Worm (Caenorhabditis elegans) whole organism, mixed stage, embryonic: Measurements from ENCODE around the gene egl-1.
"Not testable (repeated sequence)": the region's sequence is repeated elsewhere in the genome, so short reads cannot be mapped to it uniquely, and the experiment has no call there.

Experiments
- blmp-1 ChIP-seq: fragments of 150-350 bp; optimal IDR thresholded peaks from 2 replicates; lab custom pipeline; 2014; ENCODE audit warnings: missing biosample characterization, missing genetic modification characterization
- elt-3 ChIP-seq: fragments of 150-350 bp; optimal IDR thresholded peaks from 2 replicates; lab custom pipeline; 2014; ENCODE audit warnings: missing biosample characterization, missing genetic modification characterization
- ham-2 ChIP-seq: fragments of 200-800 bp; sonication (Bioruptor generic); optimal IDR thresholded peaks from 2 replicates; lab custom pipeline; 2018; ENCODE audit warnings: mild to moderate bottlenecking, missing genetic modification characterization, missing compliant biosample characterization
- hlh-1 ChIP-seq: fragments of 150-350 bp; optimal IDR thresholded peaks from 2 replicates; lab custom pipeline; 2014; ENCODE audit warnings: missing biosample characterization, missing genetic modification reagents, missing genetic modification characterization
- lsy-2 ChIP-seq: fragments of 150-350 bp; optimal IDR thresholded peaks from 2 replicates; lab custom pipeline; 2014; ENCODE audit warnings: missing biosample characterization, missing genetic modification characterization
- mls-2 ChIP-seq: sonication (generic microtip); optimal IDR thresholded peaks from 2 replicates; lab custom pipeline; 2016; ENCODE audit warnings: mild to moderate bottlenecking, missing genetic modification characterization, moderate library complexity, missing compliant biosample characterization
- nhr-237 ChIP-seq: fragments of 150-350 bp; optimal IDR thresholded peaks from 2 replicates; lab custom pipeline; 2014; ENCODE audit warnings: missing biosample characterization, missing genetic modification characterization
- nhr-76 ChIP-seq: sonication (generic microtip); optimal IDR thresholded peaks from 2 replicates; lab custom pipeline; 2017; ENCODE audit warnings: missing biosample characterization, missing genetic modification characterization
- snpc-4 ChIP-seq: fragments of 150-350 bp; optimal IDR thresholded peaks from 2 replicates; lab custom pipeline; 2014; ENCODE audit warnings: missing biosample characterization, missing genetic modification characterization
- sptf-1 ChIP-seq: sonication (generic microtip); optimal IDR thresholded peaks from 2 replicates; lab custom pipeline; 2017; ENCODE audit warnings: mild to moderate bottlenecking, missing genetic modification characterization, moderate library complexity, missing compliant biosample characterization
- unc-120 ChIP-seq: sonication (generic microtip); optimal IDR thresholded peaks from 2 replicates; lab custom pipeline; 2017; ENCODE audit warnings: missing genetic modification characterization, missing compliant biosample characterization; ENCODE audit not compliant: poor library complexity, severe bottlenecking
- unc-39 ChIP-seq: fragments of 150-350 bp; optimal IDR thresholded peaks from 2 replicates; lab custom pipeline; 2014; ENCODE audit warnings: missing biosample characterization, missing genetic modification characterization
- unc-62 ChIP-seq: fragments of 150-350 bp; optimal IDR thresholded peaks from 2 replicates; lab custom pipeline; 2014; ENCODE audit warnings: missing biosample characterization, missing genetic modification reagents, missing genetic modification characterization

- not testable (repeated sequence) for TF ChIP-seq blmp-1; unc-120 (tag; lab: Kevin White, UChicago); sptf-1 (tag; lab: Kevin White, UChicago); lsy-2; hlh-1 (tag; lab: Kevin White, UChicago); unc-39 (tag; lab: Kevin White, UChicago); nhr-76 (tag; lab: Kevin White, UChicago); snpc-4 (tag; lab: Kevin White, UChicago); elt-3 (tag; lab: Kevin White, UChicago); mls-2 (tag; lab: Kevin White, UChicago); ham-2 (GFP tag; lab: Kevin White, UChicago); nhr-237 (tag; lab: Kevin White, UChicago); unc-62 (GFP tag; lab: Kevin White, UChicago)
Observed at ce11 chrV:14443471-14444015, 11.4 kb upstream of the egl-1 start.
